Fruit fly (Drosophila melanogaster): ENCODE measurements around the gene wake.

wake gene

DNA sequence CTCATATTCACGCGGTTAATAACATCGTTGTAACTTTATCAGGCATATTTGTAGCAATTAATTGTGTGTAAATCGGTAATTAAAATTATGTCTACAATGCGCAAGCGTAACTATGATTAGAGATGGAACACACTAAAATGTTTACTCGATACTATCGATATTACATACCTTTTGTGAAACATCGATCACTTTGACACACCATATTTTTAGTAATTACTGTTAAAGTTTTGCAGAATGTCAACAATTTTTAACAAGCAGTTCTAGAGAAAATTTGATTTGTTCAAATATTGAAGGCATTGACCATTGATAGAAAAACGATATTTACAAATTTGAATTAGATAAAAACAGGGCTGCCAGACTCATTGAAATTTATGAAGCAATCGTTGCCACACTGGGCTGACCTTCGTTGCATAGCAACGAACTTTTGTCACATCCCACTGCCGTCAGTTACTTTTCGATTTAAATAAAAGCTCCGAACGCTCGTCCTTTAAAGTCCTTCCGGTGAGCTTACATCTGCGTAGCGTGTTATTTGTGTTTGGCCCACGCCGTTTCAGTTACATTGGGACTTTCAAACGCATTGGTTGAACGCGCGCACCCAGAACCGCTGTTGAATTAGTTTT, at the start of gene wake, which contains the start of gene loco:
TSS of gene wake (plus strand) at position 570 of the 620 bp plus-strand sequence.
TSS of gene loco (minus strand) at position 149 of the 620 bp plus-strand sequence.
- no peak for TF ChIP-seq CG17801 (GFP tag; optimal IDR thresholded peaks at IDR 0.05; ENCODE audit: partially characterized antibody)

DNA sequence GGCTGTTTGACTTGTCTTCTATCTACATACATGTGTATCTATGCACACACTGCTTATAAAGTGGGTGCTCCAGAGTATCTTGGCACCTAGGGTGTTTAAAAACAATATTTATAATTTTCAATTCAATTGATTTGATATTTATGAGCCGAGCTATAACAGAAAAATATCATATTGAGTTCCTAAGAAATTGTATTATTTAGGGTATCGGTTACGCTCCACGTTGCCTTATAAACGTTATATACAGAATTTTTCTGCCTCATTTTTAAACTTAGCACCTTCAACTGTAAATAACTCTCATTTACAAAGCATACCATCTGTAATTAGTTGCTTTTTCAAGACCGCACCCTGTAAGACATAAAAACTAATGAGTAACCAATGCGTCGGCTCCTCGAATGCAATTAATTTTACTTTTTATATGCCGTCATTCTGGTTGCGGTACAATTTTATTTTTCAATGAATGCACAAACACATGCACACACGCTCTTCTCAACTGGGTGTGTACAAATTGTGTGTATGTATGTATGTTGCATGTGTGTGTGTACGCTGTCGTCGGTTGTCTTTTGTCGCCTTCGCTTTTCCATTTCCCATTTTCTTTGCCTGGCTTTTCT, 48.8 kb upstream of the wake start:
- TF ChIP-seq CG17801 (GFP tag; optimal IDR thresholded peaks at IDR 0.05; ENCODE audit: partially characterized antibody), result no peak

DNA sequence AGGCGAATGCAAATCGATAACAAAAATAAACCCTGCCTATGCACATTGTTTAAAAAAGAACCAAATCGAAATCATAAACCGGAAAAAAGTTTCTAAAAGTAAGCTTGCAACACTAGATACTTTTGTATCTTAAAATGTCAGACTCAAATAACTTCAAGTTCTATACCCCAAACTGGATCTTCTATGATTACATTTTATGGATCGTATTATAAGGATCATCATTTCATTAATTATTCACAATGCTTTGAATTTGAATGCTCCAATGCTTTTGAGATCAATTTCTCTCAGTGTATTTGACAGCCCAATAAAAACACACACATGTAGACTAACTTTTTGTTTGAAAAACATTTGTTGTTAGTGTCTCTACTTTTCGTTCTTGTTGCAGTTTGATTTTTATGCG, 45.4 kb upstream of the wake start:
- TF ChIP-seq CG17801 (GFP tag; optimal IDR thresholded peaks at IDR 0.05; ENCODE audit: partially characterized antibody), result no peak

DNA sequence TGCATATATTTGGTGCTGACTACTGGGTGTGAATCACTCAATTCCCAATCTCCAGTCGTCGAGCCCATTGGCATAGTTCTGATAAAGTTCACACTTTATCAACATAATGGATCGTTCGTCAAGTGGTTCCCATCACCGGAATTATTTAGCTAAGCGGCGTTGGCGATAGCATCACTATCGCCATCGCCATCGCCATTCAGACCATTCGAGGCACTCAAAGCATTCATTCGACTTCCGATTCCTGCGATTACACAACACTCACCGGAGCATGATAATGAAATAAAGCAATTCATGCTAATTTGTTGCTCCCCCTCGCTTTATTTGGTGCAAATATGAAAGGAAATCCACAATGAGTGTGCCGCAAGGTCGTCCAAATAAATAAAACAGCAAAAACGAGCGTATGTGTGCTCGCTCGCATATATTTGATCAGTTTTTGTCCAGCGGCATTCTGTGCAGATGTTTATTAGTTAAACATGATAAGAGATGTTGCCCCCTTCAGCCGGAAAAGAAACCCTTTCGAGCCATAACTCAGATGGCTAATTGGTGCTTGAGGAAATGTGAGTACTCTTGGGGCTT, 44.2 kb upstream of the wake start:
- no peak for TF ChIP-seq CG17801 (GFP tag; optimal IDR thresholded peaks at IDR 0.05; ENCODE audit: partially characterized antibody)

DNA sequence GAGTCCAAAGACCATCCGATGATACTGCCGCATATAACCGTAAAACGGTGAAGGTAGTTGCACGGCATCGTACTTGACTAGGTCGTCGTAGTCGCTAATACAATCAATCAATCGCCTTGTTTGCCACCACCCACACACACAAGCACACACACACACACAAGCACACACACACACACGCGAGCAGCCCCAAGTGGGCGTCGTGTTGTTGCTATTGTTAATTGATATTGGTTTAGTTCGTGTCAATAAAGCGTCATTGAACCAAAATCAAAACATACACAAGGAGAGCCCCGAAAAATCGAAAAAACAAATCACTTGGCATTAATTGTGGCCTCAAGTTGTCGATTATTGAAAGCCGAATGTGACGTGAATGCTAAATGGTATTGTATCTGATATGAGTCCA, 43.2 kb upstream of the wake start:
- TF ChIP-seq CG17801 (GFP tag; optimal IDR thresholded peaks at IDR 0.05; ENCODE audit: partially characterized antibody), result no peak

DNA sequence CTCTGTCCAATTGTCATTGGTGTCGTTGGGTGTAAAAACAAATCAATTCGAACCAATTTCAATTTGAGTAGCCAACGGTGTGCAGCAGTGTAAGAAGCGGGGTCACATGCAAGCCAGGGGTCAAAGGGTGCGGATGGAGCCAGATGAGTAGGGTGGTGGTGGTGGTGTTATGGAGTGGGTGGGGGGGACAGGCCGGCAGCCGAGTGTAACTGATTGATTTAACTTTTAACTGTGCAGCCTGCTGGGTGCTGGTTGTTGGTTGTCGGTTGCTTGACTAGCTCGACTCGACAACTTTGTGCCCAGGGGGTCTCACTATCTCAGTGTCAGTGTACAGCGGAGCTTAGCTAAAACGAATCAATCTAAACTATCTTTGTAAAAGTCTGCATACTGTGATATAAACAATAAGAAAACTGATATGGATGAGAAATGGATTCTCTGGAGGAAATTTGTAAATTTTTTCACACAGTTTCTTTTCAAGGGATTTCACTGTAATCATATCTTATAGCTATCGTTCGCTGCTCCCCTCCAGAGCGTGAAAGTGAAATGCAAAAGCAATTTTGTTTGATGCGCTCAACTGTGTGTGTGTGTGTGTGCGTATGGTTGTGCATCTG, 42.2 kb upstream of the wake start:
- peak; percentile 3 for TF ChIP-seq CG17801 (GFP tag; optimal IDR thresholded peaks at IDR 0.05; ENCODE audit: partially characterized antibody)

DNA sequence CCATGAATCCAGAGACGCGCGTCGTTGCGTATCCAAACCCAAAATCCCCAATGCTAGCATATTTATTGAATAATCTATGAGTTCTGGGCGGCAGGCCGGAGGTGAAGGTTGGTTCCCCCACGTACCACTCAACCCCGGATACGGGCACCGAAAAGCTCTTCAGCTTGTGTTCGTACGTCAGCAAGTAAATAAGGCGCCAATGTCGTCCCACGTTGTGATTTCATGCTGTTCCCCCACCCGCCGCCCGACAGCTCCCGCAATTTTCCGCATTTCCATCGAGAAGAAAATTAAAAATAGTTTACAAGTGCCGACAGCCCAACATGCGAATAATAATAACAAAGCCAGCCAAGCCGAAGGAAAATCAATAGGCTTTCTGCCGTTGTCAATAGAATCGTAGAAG, 40.8 kb upstream of the wake start:
- TF ChIP-seq CG17801 (GFP tag; optimal IDR thresholded peaks at IDR 0.05; ENCODE audit: partially characterized antibody), result no peak

DNA sequence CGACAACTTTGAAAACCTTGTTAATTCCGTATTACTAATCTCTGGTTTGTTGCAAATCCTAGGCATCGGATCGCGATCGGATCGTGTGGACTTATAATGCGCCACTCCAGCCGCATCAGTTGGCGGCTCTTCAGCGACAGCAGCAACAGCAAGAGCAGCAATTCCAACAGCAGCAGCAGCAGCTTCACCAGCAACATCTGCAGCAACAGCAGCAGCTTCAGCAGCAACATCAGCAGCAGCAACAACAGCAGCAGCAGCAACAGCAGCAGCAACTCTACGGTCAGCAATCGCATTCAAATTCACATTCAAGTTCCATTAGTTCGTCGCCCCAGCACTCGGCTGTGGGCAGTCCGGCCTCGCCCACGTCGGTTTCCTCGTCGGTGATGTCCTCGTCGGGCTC, 36.8 kb upstream of the wake start:
- no peak for TF ChIP-seq CG17801 (GFP tag; optimal IDR thresholded peaks at IDR 0.05; ENCODE audit: partially characterized antibody)

DNA sequence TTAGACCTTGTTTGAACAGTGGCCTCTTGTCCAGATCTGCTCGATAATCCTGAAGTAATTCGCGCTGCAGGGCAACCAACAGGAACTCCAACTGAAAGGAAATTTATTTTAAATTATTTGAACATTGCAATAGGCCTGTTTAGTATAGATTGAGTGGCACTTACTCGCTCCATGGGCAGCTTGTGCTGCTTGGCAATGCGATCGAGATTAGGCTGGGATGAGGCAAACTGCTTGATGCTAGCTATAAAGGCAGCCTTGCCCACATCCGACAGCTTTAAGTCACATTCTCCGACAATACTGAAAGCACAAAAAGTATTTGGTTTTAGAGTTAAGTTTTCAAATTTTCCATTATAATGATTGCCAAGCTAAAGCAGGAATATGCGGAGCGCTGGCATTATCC, 30.4 kb upstream of the wake start, which contains the start of gene CG13843:
TSS of gene CG13843 (plus strand) at position 301 of the 400 bp plus-strand sequence.
- TF ChIP-seq CG17801 (GFP tag; optimal IDR thresholded peaks at IDR 0.05; ENCODE audit: partially characterized antibody), result no peak

DNA sequence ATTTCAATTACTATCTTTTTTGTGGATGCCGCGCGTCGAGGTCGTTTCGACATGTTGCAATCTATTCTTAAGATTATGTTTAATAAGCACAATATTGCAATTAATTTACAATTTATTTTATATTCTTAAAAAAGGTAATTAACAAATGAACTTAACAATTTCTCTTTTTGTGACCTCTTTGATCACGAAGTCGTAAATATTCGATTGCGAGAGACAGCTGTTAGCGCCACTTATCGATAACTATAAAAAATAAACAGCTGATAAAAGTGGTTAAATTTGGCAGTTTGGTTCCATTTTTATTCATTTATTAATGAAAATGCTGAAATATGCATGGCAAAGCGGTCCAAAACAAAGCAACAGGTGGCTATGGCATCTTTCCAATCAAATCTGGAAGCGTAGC, 26.2 kb upstream of the wake start, which contains the start of the genes CG31156 and mRRF2:
TSS of gene CG31156 (minus strand) at position 209 of the 400 bp plus-strand sequence.
TSS of gene mRRF2 (plus strand) at position 239 of the 400 bp plus-strand sequence.
- no peak for TF ChIP-seq CG17801 (GFP tag; optimal IDR thresholded peaks at IDR 0.05; ENCODE audit: partially characterized antibody)

DNA sequence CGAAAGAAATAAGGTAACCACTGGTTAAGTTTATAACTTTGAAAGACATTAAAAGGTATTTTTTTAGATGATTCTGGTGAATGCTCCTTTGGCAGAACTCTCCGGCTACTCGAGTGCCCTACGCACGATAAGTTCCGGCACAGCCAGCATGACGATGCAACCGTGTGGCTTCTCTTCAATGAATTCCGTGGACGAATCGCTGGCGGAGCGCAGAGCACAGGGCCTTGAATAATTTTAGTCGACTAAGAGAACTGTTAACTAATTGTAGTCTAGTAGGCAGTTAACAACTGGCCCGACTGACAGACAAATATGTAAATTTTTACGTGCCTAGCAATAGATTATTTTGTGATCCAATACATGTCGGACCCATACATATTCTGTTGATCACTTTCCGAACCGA, 23.4 kb upstream of the wake start, which contains the start of gene CG31161:
TSS of gene CG31161 (plus strand) at position 301 of the 400 bp plus-strand sequence.
- no peak for TF ChIP-seq CG17801 (GFP tag; optimal IDR thresholded peaks at IDR 0.05; ENCODE audit: partially characterized antibody)

DNA sequence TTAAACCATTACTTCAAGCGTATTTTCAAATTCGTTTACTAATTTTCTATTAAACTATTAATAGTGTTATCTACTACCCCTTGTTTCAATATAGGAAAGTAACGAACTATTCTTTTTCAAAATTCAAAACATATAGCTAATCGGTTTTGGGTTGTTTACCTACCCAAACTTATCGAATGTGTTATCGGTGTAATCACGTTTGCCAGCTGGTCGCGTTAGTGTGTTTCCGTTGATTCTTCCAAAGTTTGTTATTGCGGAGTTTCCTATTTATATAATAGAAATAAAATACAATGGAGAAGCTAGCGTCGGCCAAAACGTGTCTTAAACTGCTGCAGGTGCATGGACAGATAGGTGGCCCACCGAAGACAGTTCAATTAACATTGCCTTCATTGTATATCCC, 21.3 kb upstream of the wake start, which contains the start of gene mRpL45:
TSS of gene mRpL45 (plus strand) at position 213 of the 400 bp plus-strand sequence.
- TF ChIP-seq CG17801 (GFP tag; optimal IDR thresholded peaks at IDR 0.05; ENCODE audit: partially characterized antibody), result peak; percentile 8

DNA sequence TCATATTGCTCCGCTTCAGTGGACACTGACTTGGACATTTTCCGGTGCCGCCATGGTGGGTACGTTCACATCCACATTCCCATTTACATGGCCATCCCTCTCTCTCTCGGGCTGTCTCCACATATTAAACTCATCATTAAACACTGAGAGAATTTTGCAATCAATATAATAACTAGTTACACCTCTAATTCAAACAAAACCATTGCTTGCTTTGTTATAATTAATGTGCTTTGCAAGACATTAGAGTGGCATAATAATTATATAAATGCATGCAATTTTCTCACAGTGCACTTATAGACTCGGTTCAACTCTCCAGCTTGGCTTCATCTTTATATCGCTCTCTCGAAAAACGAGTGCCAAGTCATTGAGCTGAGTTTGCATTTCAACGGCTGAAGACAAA, 14.9 kb upstream of the wake start:
- peak; percentile 83 for TF ChIP-seq CG17801 (GFP tag; optimal IDR thresholded peaks at IDR 0.05; ENCODE audit: partially characterized antibody)

DNA sequence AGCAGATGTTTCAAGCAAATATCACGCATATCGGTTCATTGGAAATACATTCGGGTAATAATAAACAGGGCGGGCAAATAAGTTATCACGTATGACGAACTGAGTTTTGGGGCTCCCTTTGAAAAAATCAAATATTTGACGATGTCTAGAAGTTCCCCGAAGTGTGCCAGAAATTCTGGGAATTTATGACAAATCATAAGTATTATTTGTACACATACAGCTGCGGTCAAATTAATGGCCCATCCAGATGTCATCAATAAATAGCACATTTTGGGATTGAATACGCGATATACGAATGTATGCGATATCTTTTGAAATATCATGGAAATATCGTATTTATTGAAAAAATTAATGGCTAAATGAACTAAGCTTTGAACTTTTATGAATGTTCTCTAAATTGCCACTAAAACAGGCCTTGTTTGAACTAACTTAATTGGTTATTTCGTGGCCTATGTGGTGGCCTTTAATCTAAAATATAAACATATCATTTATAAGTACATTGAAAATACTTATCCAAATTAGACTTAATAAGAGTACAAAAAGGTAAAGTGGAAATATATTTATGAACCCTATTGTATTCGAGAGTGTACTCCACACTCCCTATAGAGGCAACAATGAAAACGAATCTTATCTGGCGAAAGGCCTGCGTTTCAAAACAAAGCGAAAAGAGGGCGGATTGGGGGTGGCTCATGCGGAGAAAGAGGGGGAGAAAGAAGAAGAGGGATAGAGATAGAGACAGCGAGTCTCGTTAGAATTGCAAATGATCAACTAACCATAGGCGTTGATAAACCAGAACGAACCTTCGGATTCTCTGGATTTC, 13.9 kb upstream of the wake start:
- peak; percentile 24 for TF ChIP-seq CG17801 (GFP tag; optimal IDR thresholded peaks at IDR 0.05; ENCODE audit: partially characterized antibody)

DNA sequence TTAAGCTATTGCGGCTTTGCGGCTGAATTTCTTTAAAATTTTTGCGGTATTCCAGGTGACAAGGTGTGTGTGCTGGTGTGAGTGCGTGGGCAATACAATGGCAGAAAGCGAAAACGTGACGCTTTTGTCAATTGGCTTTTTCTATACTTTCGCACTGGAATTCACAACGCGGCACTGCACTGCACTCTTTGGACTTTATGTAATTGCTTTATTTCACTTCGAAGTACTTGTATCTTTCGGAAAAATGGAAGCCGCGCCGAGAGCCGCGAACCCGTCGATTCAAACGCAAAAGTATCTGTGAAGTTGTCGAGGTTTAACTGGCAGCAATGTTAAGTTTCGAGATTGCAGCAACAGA, 13.3 kb upstream of the wake start:
- no peak for TF ChIP-seq CG17801 (GFP tag; optimal IDR thresholded peaks at IDR 0.05; ENCODE audit: partially characterized antibody)

Measured in ovary, adult (tissue).